Worm (Caenorhabditis elegans) whole organism, L4 larva: ENCODE data around the gene col-183.

ENCODE experiments used
- F10B5.3 ChIP-seq: sonication (generic microtip); optimal IDR thresholded peaks from 2 replicates; lab custom pipeline; 2016; ENCODE audit warnings: mild to moderate bottlenecking, missing genetic modification characterization, missing compliant biosample characterization
- F26F4.8 ChIP-seq: fragments of 200-800 bp; sonication (Bioruptor generic); conservative IDR thresholded peaks from 2 replicates; pipeline ENCODE4 v1.3.6; 2022; ENCODE audit warnings: missing genetic modification characterization, missing compliant biosample characterization
- F37D6.2 ChIP-seq: sonication (generic microtip); optimal IDR thresholded peaks from 2 replicates; lab custom pipeline; 2016; ENCODE audit warnings: mild to moderate bottlenecking, missing genetic modification characterization, missing compliant biosample characterization
- R02D3.7 ChIP-seq: fragments of 150-350 bp; sonication (generic microtip); optimal IDR thresholded peaks from 3 replicates; lab custom pipeline; 2014; ENCODE audit warnings: missing biosample characterization, missing genetic modification characterization
- T20F7.1 ChIP-seq: fragments of 200-800 bp; sonication (Bioruptor generic); optimal IDR thresholded peaks from 2 replicates; lab custom pipeline; 2018; ENCODE audit warnings: mild to moderate bottlenecking, missing genetic modification characterization, missing compliant biosample characterization
- T26A8.4 ChIP-seq: fragments of 200-800 bp; sonication (Bioruptor generic); IDR thresholded peaks from 2 replicates; pipeline ENCODE4 v1.3.6; 2022; ENCODE audit warnings: missing genetic modification characterization, missing compliant biosample characterization
- Y5F2A.4 ChIP-seq: fragments of 200-800 bp; sonication (Bioruptor generic); optimal IDR thresholded peaks from 2 replicates; lab custom pipeline; 2018; ENCODE audit warnings: mild to moderate bottlenecking, missing genetic modification characterization, missing compliant biosample characterization
- aha-1 ChIP-seq: fragments of 150-350 bp; peaks from one replicate; lab custom pipeline; 2014; ENCODE audit warnings: missing biosample characterization, missing genetic modification characterization
- ama-1 ChIP-seq: fragments of 150-350 bp; optimal IDR thresholded peaks from 2 replicates; lab custom pipeline; 2014; ENCODE audit warnings: inconsistent platforms, mixed read lengths
- ceh-20 ChIP-seq: fragments of 200-800 bp; sonication (Bioruptor generic); IDR thresholded peaks from 2 replicates; pipeline ENCODE4 v1.3.6; 2022; ENCODE audit warnings: missing genetic modification reagents, missing genetic modification characterization, missing compliant biosample characterization
- ceh-28 ChIP-seq: fragments of 150-350 bp; optimal IDR thresholded peaks from 2 replicates; lab custom pipeline; 2014; ENCODE audit warnings: missing biosample characterization, missing genetic modification reagents, missing genetic modification characterization
- ceh-32 ChIP-seq: sonication (generic microtip); optimal IDR thresholded peaks from 2 replicates; lab custom pipeline; 2016; ENCODE audit warnings: mild to moderate bottlenecking, missing genetic modification characterization, missing compliant biosample characterization; ENCODE audit not compliant: poor library complexity
- ceh-82 ChIP-seq: sonication (generic microtip); optimal IDR thresholded peaks from 2 replicates; lab custom pipeline; 2017; ENCODE audit warnings: missing biosample characterization, missing genetic modification characterization
- cey-2 ChIP-seq: sonication (generic microtip); optimal IDR thresholded peaks from 3 replicates; lab custom pipeline; 2017; ENCODE audit warnings: missing genetic modification characterization, mild to moderate bottlenecking, missing compliant biosample characterization, antibody characterized with exemption, borderline replicate concordance; ENCODE audit not compliant: insufficient read depth
- daf-16 ChIP-seq, 3 experiments: sonication (generic microtip); optimal IDR thresholded peaks; 2 replicates each; lab custom pipeline; 2016 to 2017; ENCODE audit warnings: missing genetic modification characterization in 3 of 3, missing genetic modification reagents in 3 of 3, mild to moderate bottlenecking in 2 of 3, missing compliant biosample characterization in 2 of 3, missing biosample characterization in 1 of 3, moderate library complexity in 1 of 3
- dmd-6 ChIP-seq: fragments of 200-800 bp; sonication (Bioruptor generic); IDR thresholded peaks from 2 replicates; pipeline ENCODE4 v1.3.6; 2022; ENCODE audit warnings: missing genetic modification reagents, missing genetic modification characterization, missing compliant biosample characterization
- dmd-9 ChIP-seq: fragments of 200-800 bp; sonication (Bioruptor generic); IDR thresholded peaks from 2 replicates; pipeline ENCODE4 v1.3.6; 2022; ENCODE audit warnings: missing genetic modification reagents, missing genetic modification characterization, missing compliant biosample characterization
- dve-1 ChIP-seq: sonication (generic microtip); optimal IDR thresholded peaks from 2 replicates; lab custom pipeline; 2017; ENCODE audit warnings: antibody characterized with exemption, mild to moderate bottlenecking, missing genetic modification characterization, missing compliant biosample characterization; ENCODE audit not compliant: insufficient read depth
- egl-43 ChIP-seq: fragments of 200-800 bp; sonication (Bioruptor generic); IDR thresholded peaks from 2 replicates; pipeline ENCODE4 v1.3.6; 2022; ENCODE audit warnings: missing genetic modification reagents, missing genetic modification characterization, missing compliant biosample characterization
- fkh-10 ChIP-seq: fragments of 150-350 bp; optimal IDR thresholded peaks from 2 replicates; lab custom pipeline; 2014; ENCODE audit warnings: missing biosample characterization, missing genetic modification reagents, missing genetic modification characterization
- fos-1 ChIP-seq: fragments of 150-350 bp; optimal IDR thresholded peaks from 2 replicates; lab custom pipeline; 2014; ENCODE audit warnings: missing biosample characterization, missing genetic modification characterization
- gei-8 ChIP-seq: fragments of 200-800 bp; sonication (Bioruptor generic); optimal IDR thresholded peaks from 2 replicates; lab custom pipeline; 2018; ENCODE audit warnings: mild to moderate bottlenecking, missing genetic modification characterization, missing compliant biosample characterization
- hif-1 ChIP-seq, 2 experiments: sonication (generic microtip); optimal IDR thresholded peaks; 2 replicates each; lab custom pipeline; 2016 to 2017; ENCODE audit warnings: missing compliant biosample characterization in 2 of 2, missing genetic modification characterization in 2 of 2, missing genetic modification reagents in 2 of 2, missing genotype in 2 of 2, mild to moderate bottlenecking in 1 of 2
- hlh-30 ChIP-seq: sonication (generic microtip); optimal IDR thresholded peaks from 2 replicates; lab custom pipeline; 2017; ENCODE audit warnings: antibody characterized with exemption, mild to moderate bottlenecking, missing genetic modification characterization, missing compliant biosample characterization; ENCODE audit not compliant: insufficient read depth
- hmg-1.1 ChIP-seq: fragments of 200-800 bp; sonication (Bioruptor generic); IDR thresholded peaks from 2 replicates; pipeline ENCODE4 v1.3.6; 2022; ENCODE audit warnings: missing genetic modification reagents, missing genetic modification characterization, missing compliant biosample characterization
- lim-7 ChIP-seq: fragments of 200-800 bp; sonication (Bioruptor generic); IDR thresholded peaks from 2 replicates; pipeline ENCODE4 v1.3.6; 2022; ENCODE audit warnings: missing genetic modification characterization, missing compliant biosample characterization
- lin-38 ChIP-seq: fragments of 200-800 bp; sonication (Bioruptor generic); IDR thresholded peaks from 2 replicates; pipeline ENCODE4 v1.3.6; 2022; ENCODE audit warnings: missing genetic modification reagents, missing genetic modification characterization, missing compliant biosample characterization
- mdt-29 ChIP-seq: fragments of 200-800 bp; sonication (Bioruptor generic); IDR thresholded peaks from 2 replicates; pipeline ENCODE4 v1.3.6; 2022; ENCODE audit warnings: missing genetic modification reagents, missing genetic modification characterization, missing compliant biosample characterization
- nhr-10 ChIP-seq: fragments of 150-350 bp; optimal IDR thresholded peaks from 2 replicates; lab custom pipeline; 2014; ENCODE audit warnings: missing biosample characterization, missing genetic modification characterization
- nhr-102 ChIP-seq: sonication (generic microtip); optimal IDR thresholded peaks from 2 replicates; lab custom pipeline; 2016; ENCODE audit warnings: mild to moderate bottlenecking, missing genetic modification characterization, moderate library complexity, missing compliant biosample characterization
- nhr-25 ChIP-seq: sonication (generic microtip); optimal IDR thresholded peaks from 2 replicates; lab custom pipeline; 2017; ENCODE audit warnings: missing genetic modification characterization, mild to moderate bottlenecking, missing compliant biosample characterization, antibody characterized with exemption, moderate library complexity, borderline replicate concordance; ENCODE audit not compliant: insufficient read depth
- nhr-28 ChIP-seq: fragments of 150-350 bp; optimal IDR thresholded peaks from 2 replicates; lab custom pipeline; 2014; ENCODE audit warnings: missing biosample characterization, missing genetic modification characterization
- nhr-42 ChIP-seq: fragments of 200-800 bp; sonication (Bioruptor generic); IDR thresholded peaks from 2 replicates; pipeline ENCODE4 v1.3.6; 2022; ENCODE audit warnings: missing genetic modification characterization, missing compliant biosample characterization
- nhr-76 ChIP-seq: fragments of 150-350 bp; optimal IDR thresholded peaks from 2 replicates; lab custom pipeline; 2014; ENCODE audit warnings: missing biosample characterization, missing genetic modification characterization
- nhr-77 ChIP-seq: fragments of 150-350 bp; optimal IDR thresholded peaks from 2 replicates; lab custom pipeline; 2014; ENCODE audit warnings: missing biosample characterization, missing genetic modification characterization
- skn-1 ChIP-seq: fragments of 150-350 bp; optimal IDR thresholded peaks from 2 replicates; lab custom pipeline; 2014; ENCODE audit warnings: missing biosample characterization, missing genetic modification characterization
- snpc-1.2 ChIP-seq: fragments of 200-800 bp; sonication (Bioruptor generic); IDR thresholded peaks from 2 replicates; pipeline ENCODE4 v1.3.6; 2022; ENCODE audit warnings: missing genetic modification reagents, missing genetic modification characterization, missing compliant biosample characterization
- unc-130 ChIP-seq: sonication (generic microtip); optimal IDR thresholded peaks from 2 replicates; lab custom pipeline; 2016; ENCODE audit warnings: missing genetic modification reagents, missing genetic modification characterization, missing compliant biosample characterization
- unc-62 ChIP-seq, 3 experiments: fragments of 150-350 bp in 1 of 3; sonication (generic microtip); optimal IDR thresholded peaks in 2 of 3; peaks in 1 of 3; 1 replicate in 1 of 3; 2 replicates in 2 of 3; lab custom pipeline; 2014 to 2017; ENCODE audit warnings: missing biosample characterization in 3 of 3, missing genetic modification characterization in 3 of 3, missing genetic modification reagents in 3 of 3, missing genotype in 1 of 3
- zfp-2 ChIP-seq: sonication (generic microtip); optimal IDR thresholded peaks from 2 replicates; lab custom pipeline; 2016; ENCODE audit warnings: mild to moderate bottlenecking, missing genetic modification characterization, missing compliant biosample characterization
- zfp-3 ChIP-seq: fragments of 200-800 bp; sonication (Bioruptor generic); conservative IDR thresholded peaks from 2 replicates; pipeline ENCODE4 v1.3.6; 2022; ENCODE audit warnings: missing genetic modification reagents, missing genetic modification characterization, missing compliant biosample characterization
- zip-2 ChIP-seq: fragments of 150-350 bp; optimal IDR thresholded peaks from 2 replicates; lab custom pipeline; 2014; ENCODE audit warnings: missing biosample characterization, missing genetic modification characterization

The col-183 gene

DNA sequence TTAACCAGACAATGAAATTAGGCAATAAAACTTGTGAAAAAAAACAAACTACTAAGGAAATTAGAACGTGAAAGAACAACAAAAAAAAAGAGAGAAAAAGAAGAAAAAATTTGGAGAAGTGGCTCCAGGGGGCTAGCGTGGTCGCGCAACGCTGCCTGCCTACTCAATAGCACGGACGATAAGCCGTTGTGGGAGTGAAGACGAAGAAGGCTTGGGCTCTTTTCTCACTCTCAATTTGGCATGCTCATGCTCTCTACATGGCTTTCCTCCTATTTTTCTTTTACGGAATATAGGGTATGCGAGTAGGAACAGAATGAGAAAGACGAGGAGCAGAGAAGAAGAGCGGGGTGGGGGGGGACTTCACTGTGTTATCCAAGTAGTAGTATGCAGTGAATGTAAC lies 34.7 kb upstream of the col-183 start (continued):
- TF ChIP-seq egl-43 (GFP tag; lab: Robert Waterston, UW) (no peak), F26F4.8 (no peak), hlh-30 (tag; lab: Kevin White, UChicago) (peak; percentile 12), unc-62 (GFP tag; optimal IDR thresholded peaks at IDR 0.05 in 1 of 2; lab: Kevin White, UChicago) (no peak), unc-62 (tag; optimal IDR thresholded peaks at IDR 0.05; lab: Kevin White, UChicago) (no peak), fos-1 (tag; lab: Kevin White, UChicago) (no peak), Y5F2A.4 (no peak), gei-8 (GFP tag; lab: Kevin White, UChicago) (no peak), skn-1 (tag; lab: Kevin White, UChicago) (no peak), dmd-6 (no peak), ceh-28 (tag; lab: Kevin White, UChicago) (no peak), zfp-2 (no peak), dve-1 (tag; lab: Kevin White, UChicago) (no peak), zfp-3 (GFP tag; lab: Robert Waterston, UW) (no peak), daf-16 (GFP tag; optimal IDR thresholded peaks at IDR 0.05; lab: Kevin White, UChicago) (no peak), daf-16 (tag; optimal IDR thresholded peaks at IDR 0.05; lab: Kevin White, UChicago) (no peak), nhr-42 (no peak), nhr-28 (tag; lab: Kevin White, UChicago) (no peak), ceh-20 (GFP tag; lab: Robert Waterston, UW) (no peak), hif-1 (tag; optimal IDR thresholded peaks at IDR 0.05; lab: Kevin White, UChicago) (peak in 1 of 2 experiments; percentile 29), R02D3.7 (tag; lab: Kevin White, UChicago) (no peak), nhr-10 (tag; lab: Kevin White, UChicago) (no peak), F37D6.2 (tag; lab: Kevin White, UChicago) (peak; percentile 39), nhr-102 (tag; lab: Kevin White, UChicago) (no peak), nhr-76 (tag; lab: Kevin White, UChicago) (no peak), unc-130 (no peak), ama-1 (lab: Kevin White, UChicago) (no peak), mdt-29 (GFP tag; lab: Robert Waterston, UW) (no peak), T20F7.1 (GFP tag; lab: Kevin White, UChicago) (no peak), nhr-25 (tag; lab: Kevin White, UChicago) (no peak), T26A8.4 (GFP tag; lab: Robert Waterston, UW) (no peak), zip-2 (no peak)

DNA sequence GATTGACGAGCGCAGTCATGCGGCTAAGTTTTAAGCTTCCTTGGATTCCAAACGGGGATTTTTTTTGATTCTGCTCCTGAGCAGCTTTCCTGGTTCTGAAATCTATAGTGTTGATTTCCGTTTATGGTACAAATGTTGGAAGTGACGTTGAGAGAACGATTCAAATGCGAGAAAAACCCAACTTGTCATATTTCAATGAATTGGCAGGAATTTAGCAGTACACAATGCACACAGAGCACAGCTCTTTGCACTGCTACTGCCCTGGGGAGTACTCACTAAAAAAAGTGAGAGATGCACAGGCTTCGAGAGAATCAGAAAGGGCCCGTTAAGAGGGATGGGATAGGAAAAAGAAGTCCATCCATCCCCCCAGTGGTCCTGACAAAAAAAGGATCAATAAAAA lies 33.0 kb upstream of the col-183 start, which contains the start of gene sad-1:
Gene sad-1 (minus strand): TSS at position 101 of the 400 bp plus-strand sequence.
- TF ChIP-seq dmd-9 (GFP tag; lab: Robert Waterston, UW) (0 out of 2 replicates have a peak, but pooled peaks have one; percentile 40), cey-2 (tag; lab: Kevin White, UChicago) (no peak), nhr-77 (tag; lab: Kevin White, UChicago) (no peak), hmg-1.1 (GFP tag; lab: Robert Waterston, UW) (peak; percentile 43; the same call in 1 of the 2 replicates), ceh-32 (tag; lab: Kevin White, UChicago) (no peak), snpc-1.2 (GFP tag; lab: Robert Waterston, UW) (no peak), aha-1 (tag; lab: Kevin White, UChicago) (peak; percentile 53)
- TF ChIP-seq, all 104 proteins: peak for 3

DNA sequence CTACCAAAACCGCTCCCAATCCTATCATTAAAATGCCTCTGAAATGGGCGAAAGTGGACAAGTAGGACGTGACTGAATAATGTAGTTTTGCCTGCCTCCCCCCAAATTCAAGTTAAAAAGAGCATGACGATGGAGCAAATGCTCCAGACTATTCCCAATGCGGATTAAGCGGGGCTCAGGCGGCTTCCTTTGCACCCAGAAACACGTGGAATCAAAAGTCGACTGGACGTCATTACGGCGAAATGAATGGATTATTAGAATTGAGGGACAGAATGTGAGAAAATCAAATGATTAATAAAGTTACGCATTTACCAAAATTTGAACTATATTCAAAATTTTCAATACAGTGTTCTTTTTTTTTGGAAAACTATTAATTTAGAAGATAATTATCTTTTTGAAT lies 32.4 kb upstream of the col-183 start:
- TF ChIP-seq ceh-82 (tag; lab: Kevin White, UChicago) (no peak), lin-38 (GFP tag; lab: Robert Waterston, UW) (no peak), fkh-10 (GFP tag; lab: Kevin White, UChicago) (no peak), hlh-30 (tag; lab: Kevin White, UChicago) (peak; percentile 42), lim-7 (GFP tag; lab: Robert Waterston, UW) (no peak), F10B5.3 (no peak)
